Worm (Caenorhabditis elegans) whole organism, young adult: Measurements from ENCODE around the gene Y69E1A.4.

Experiments used
- B0019.2 ChIP-seq: fragments of 200-800 bp; sonication (Bioruptor generic); conservative IDR thresholded peaks from 2 replicates; pipeline ENCODE4 v1.3.6; 2022; ENCODE audit warnings: missing genetic modification reagents, missing genetic modification characterization, missing compliant biosample characterization
- F33H1.4 ChIP-seq: fragments of 200-800 bp; sonication (Bioruptor generic); IDR thresholded peaks from 2 replicates; pipeline ENCODE4 v1.3.6; 2022; ENCODE audit warnings: missing genetic modification reagents, missing genetic modification characterization, missing compliant biosample characterization
- F39B2.1 ChIP-seq: fragments of 200-800 bp; sonication (Bioruptor generic); IDR thresholded peaks from 2 replicates; pipeline ENCODE4 v1.3.6; 2022; ENCODE audit warnings: missing genetic modification reagents, missing genetic modification characterization, missing compliant biosample characterization
- K11D2.4 ChIP-seq: fragments of 200-800 bp; sonication (Bioruptor generic); IDR thresholded peaks from 2 replicates; pipeline ENCODE4 v1.3.6; 2022; ENCODE audit warnings: missing genetic modification reagents, missing genetic modification characterization, missing compliant biosample characterization
- K12H6.12 ChIP-seq: fragments of 200-800 bp; sonication (Bioruptor generic); optimal IDR thresholded peaks from 2 replicates; lab custom pipeline; 2018; ENCODE audit warnings: mild to moderate bottlenecking, missing genetic modification characterization, missing compliant biosample characterization
- Y79H2A.3 ChIP-seq: fragments of 200-800 bp; sonication (Bioruptor generic); conservative IDR thresholded peaks from 2 replicates; pipeline ENCODE4 v1.3.6; 2022; ENCODE audit warnings: missing genetic modification reagents, missing genetic modification characterization, missing compliant biosample characterization
- aptf-3 ChIP-seq: fragments of 200-800 bp; sonication (Bioruptor generic); IDR thresholded peaks from 2 replicates; pipeline ENCODE4 v1.3.6; 2022; ENCODE audit warnings: missing genetic modification characterization, missing compliant biosample characterization
- bed-1 ChIP-seq: fragments of 200-800 bp; sonication (Bioruptor generic); IDR thresholded peaks from 2 replicates; pipeline ENCODE4 v1.3.6; 2022; ENCODE audit warnings: missing genetic modification reagents, missing genetic modification characterization, missing compliant biosample characterization
- bed-2 ChIP-seq: fragments of 200-800 bp; sonication (Bioruptor generic); IDR thresholded peaks from 2 replicates; pipeline ENCODE4 v1.3.6; 2022; ENCODE audit warnings: missing genetic modification reagents, missing genetic modification characterization, missing compliant biosample characterization
- cebp-2 ChIP-seq: fragments of 200-800 bp; sonication (Bioruptor generic); IDR thresholded peaks from 2 replicates; pipeline ENCODE4 v1.3.6; 2022; ENCODE audit warnings: missing genetic modification characterization, missing compliant biosample characterization
- ceh-100 ChIP-seq: fragments of 200-800 bp; sonication (Bioruptor generic); IDR thresholded peaks from 2 replicates; pipeline ENCODE4 v1.3.6; 2022; ENCODE audit warnings: missing genetic modification reagents, missing genetic modification characterization, missing compliant biosample characterization
- ceh-91 ChIP-seq: fragments of 200-800 bp; sonication (Bioruptor generic); IDR thresholded peaks from 2 replicates; pipeline ENCODE4 v1.3.6; 2022; ENCODE audit warnings: missing genetic modification reagents, missing genetic modification characterization, missing compliant biosample characterization
- dpff-1 ChIP-seq: sonication (generic microtip); optimal IDR thresholded peaks from 2 replicates; lab custom pipeline; 2017; ENCODE audit warnings: mild to moderate bottlenecking, missing genetic modification characterization, missing compliant biosample characterization
- ekl-4 ChIP-seq: fragments of 200-800 bp; sonication (Bioruptor generic); IDR thresholded peaks from 2 replicates; pipeline ENCODE4 v1.3.6; 2022; ENCODE audit warnings: missing genetic modification reagents, missing genetic modification characterization, missing compliant biosample characterization
- fkh-3 ChIP-seq: sonication (generic microtip); optimal IDR thresholded peaks from 2 replicates; lab custom pipeline; 2016; ENCODE audit warnings: mild to moderate bottlenecking, missing genetic modification characterization, missing compliant biosample characterization
- him-1 ChIP-seq: sonication (generic microtip); optimal IDR thresholded peaks from 2 replicates; lab custom pipeline; 2016; ENCODE audit warnings: missing genotype, missing genetic modification reagents, missing genetic modification characterization, missing compliant biosample characterization
- hlh-12 ChIP-seq: sonication (generic microtip); optimal IDR thresholded peaks from 2 replicates; lab custom pipeline; 2016; ENCODE audit warnings: missing genetic modification characterization, missing compliant biosample characterization
- hmg-1.2 ChIP-seq: fragments of 200-800 bp; sonication (Bioruptor generic); IDR thresholded peaks from 2 replicates; pipeline ENCODE4 v1.3.6; 2022; ENCODE audit warnings: missing genetic modification reagents, missing genetic modification characterization, missing compliant biosample characterization
- hrde-1 ChIP-seq: sonication (generic microtip); optimal IDR thresholded peaks from 2 replicates; lab custom pipeline; 2016; ENCODE audit warnings: missing genetic modification characterization, mild to moderate bottlenecking, missing compliant biosample characterization, moderate library complexity, missing genotype, missing genetic modification reagents, borderline replicate concordance
- hsf-1 ChIP-seq: fragments of 200-800 bp; sonication (Bioruptor generic); IDR thresholded peaks from 2 replicates; pipeline ENCODE4 v1.3.6; 2022; ENCODE audit warnings: missing genetic modification reagents, missing genetic modification characterization, missing compliant biosample characterization
- let-526 ChIP-seq: fragments of 200-800 bp; sonication (Bioruptor generic); IDR thresholded peaks from 2 replicates; pipeline ENCODE4 v1.3.6; 2022; ENCODE audit warnings: missing genetic modification reagents, missing genetic modification characterization, missing compliant biosample characterization
- lin-35 ChIP-seq, 3 experiments: fragments of 150-350 bp in 2 of 3; sonication (generic microtip) in 1 of 3; optimal IDR thresholded peaks; 2 replicates each; lab custom pipeline; 2014 to 2018; ENCODE audit warnings: missing biosample characterization in 3 of 3, missing genetic modification characterization in 3 of 3, missing genetic modification reagents in 3 of 3
- lin-54 ChIP-seq: fragments of 200-800 bp; sonication (Bioruptor generic); optimal IDR thresholded peaks from 2 replicates; lab custom pipeline; 2018; ENCODE audit warnings: mild to moderate bottlenecking, missing genetic modification characterization, missing compliant biosample characterization
- lsl-1 ChIP-seq: fragments of 200-800 bp; sonication (Bioruptor generic); optimal IDR thresholded peaks from 2 replicates; lab custom pipeline; 2018; ENCODE audit warnings: mild to moderate bottlenecking, missing genetic modification characterization, moderate library complexity, missing compliant biosample characterization
- madf-8 ChIP-seq: fragments of 200-800 bp; sonication (Bioruptor generic); conservative IDR thresholded peaks from 2 replicates; pipeline ENCODE4 v1.3.6; 2022; ENCODE audit warnings: missing genetic modification reagents, missing genetic modification characterization, missing compliant biosample characterization
- mcd-1 ChIP-seq: fragments of 200-800 bp; sonication (Bioruptor generic); IDR thresholded peaks from 2 replicates; pipeline ENCODE4 v1.3.6; 2022; ENCODE audit warnings: missing genetic modification reagents, missing genetic modification characterization, missing compliant biosample characterization
- mes-4 ChIP-seq: sonication (generic microtip); optimal IDR thresholded peaks from 2 replicates; lab custom pipeline; 2016; ENCODE audit warnings: missing genotype, missing genetic modification characterization, missing compliant biosample characterization
- mxl-1 ChIP-seq: sonication (generic microtip); optimal IDR thresholded peaks from 2 replicates; lab custom pipeline; 2016; ENCODE audit warnings: missing genetic modification characterization, missing compliant biosample characterization
- nfya-1 ChIP-seq: sonication (generic microtip); optimal IDR thresholded peaks from 2 replicates; lab custom pipeline; 2017; ENCODE audit warnings: antibody characterized with exemption, missing compliant biosample characterization, missing genetic modification characterization, borderline replicate concordance; ENCODE audit not compliant: insufficient read depth
- nfya-2 ChIP-seq: fragments of 200-800 bp; sonication (Bioruptor generic); IDR thresholded peaks from 2 replicates; pipeline ENCODE4 v1.3.6; 2022; ENCODE audit warnings: missing genetic modification reagents, missing genetic modification characterization, missing compliant biosample characterization
- nhr-27 ChIP-seq: fragments of 200-800 bp; sonication (Bioruptor generic); optimal IDR thresholded peaks from 2 replicates; lab custom pipeline; 2018; ENCODE audit warnings: mild to moderate bottlenecking, missing genetic modification characterization, moderate library complexity, missing compliant biosample characterization
- nhr-80 ChIP-seq: sonication (generic microtip); optimal IDR thresholded peaks from 2 replicates; lab custom pipeline; 2016; ENCODE audit warnings: missing genetic modification characterization, missing compliant biosample characterization
- nhr-90 ChIP-seq: sonication (generic microtip); optimal IDR thresholded peaks from 2 replicates; lab custom pipeline; 2016; ENCODE audit warnings: missing genotype, mild to moderate bottlenecking, missing genetic modification characterization, missing compliant biosample characterization
- pbrm-1 ChIP-seq: fragments of 200-800 bp; sonication (Bioruptor generic); IDR thresholded peaks from 2 replicates; pipeline ENCODE4 v1.3.6; 2022; ENCODE audit warnings: missing genetic modification reagents, missing genetic modification characterization, missing compliant biosample characterization
- pha-4 ChIP-seq: fragments of 150-350 bp; sonication (generic microtip); optimal IDR thresholded peaks from 2 replicates; lab custom pipeline; 2014; ENCODE audit warnings: missing biosample characterization, missing genetic modification reagents, missing genetic modification characterization
- rpc-1 ChIP-seq, 2 experiments: fragments of 150-350 bp in 1 of 2; sonication (generic microtip) in 1 of 2; optimal IDR thresholded peaks; 2 replicates each; lab custom pipeline; 2014 to 2018; ENCODE audit warnings: missing biosample characterization in 1 of 2, missing genetic modification characterization in 1 of 2, missing genetic modification reagents in 1 of 2, missing genotype in 1 of 2
- snpc-3.4 ChIP-seq: sonication (generic microtip); optimal IDR thresholded peaks from 2 replicates; lab custom pipeline; 2017; ENCODE audit warnings: missing genetic modification characterization, mild to moderate bottlenecking, missing compliant biosample characterization, antibody characterized with exemption, moderate library complexity, missing genotype, missing genetic modification reagents
- somi-1 ChIP-seq: fragments of 200-800 bp; sonication (Bioruptor generic); optimal IDR thresholded peaks from 2 replicates; lab custom pipeline; 2018; ENCODE audit warnings: mild to moderate bottlenecking, missing genetic modification characterization, missing compliant biosample characterization
- unc-130 ChIP-seq: sonication (generic microtip); optimal IDR thresholded peaks from 2 replicates; lab custom pipeline; 2016; ENCODE audit warnings: missing genetic modification reagents, missing genetic modification characterization, missing compliant biosample characterization
- xnd-1 ChIP-seq: sonication (generic microtip); optimal IDR thresholded peaks from 2 replicates; lab custom pipeline; 2016; ENCODE audit warnings: missing genotype, missing genetic modification reagents, missing genetic modification characterization, missing compliant biosample characterization
- zim-3 ChIP-seq: sonication (generic microtip); optimal IDR thresholded peaks from 2 replicates; lab custom pipeline; 2017; ENCODE audit warnings: mild to moderate bottlenecking, missing genetic modification characterization, moderate library complexity, missing compliant biosample characterization
- ztf-18 ChIP-seq: sonication (generic microtip); optimal IDR thresholded peaks from 2 replicates; lab custom pipeline; 2016; ENCODE audit warnings: missing genotype, mild to moderate bottlenecking, missing genetic modification characterization, missing compliant biosample characterization
- ztf-25 ChIP-seq: fragments of 200-800 bp; sonication (Bioruptor generic); IDR thresholded peaks from 2 replicates; pipeline ENCODE4 v1.3.6; 2022; ENCODE audit warnings: missing genetic modification reagents, missing genetic modification characterization, missing compliant biosample characterization
- ztf-26 ChIP-seq: sonication (generic microtip); optimal IDR thresholded peaks from 2 replicates; lab custom pipeline; 2017; ENCODE audit warnings: missing genetic modification characterization, missing compliant biosample characterization
- ztf-3 ChIP-seq: fragments of 200-800 bp; sonication (Bioruptor generic); optimal IDR thresholded peaks from 2 replicates; lab custom pipeline; 2018; ENCODE audit warnings: mild to moderate bottlenecking, missing genetic modification characterization, missing compliant biosample characterization
- ztf-6 ChIP-seq: fragments of 200-800 bp; sonication (Bioruptor generic); IDR thresholded peaks from 2 replicates; pipeline ENCODE4 v1.3.6; 2022; ENCODE audit warnings: missing genetic modification reagents, missing genetic modification characterization, missing compliant biosample characterization

Y69E1A.4 gene

ce11 chrIV:10980628-10981027 is 25.6 kb downstream of the Y69E1A.4 start (continued):
- peak; percentile 46; the same call in 1 of the 2 replicates for TF ChIP-seq hmg-1.2 (GFP tag; lab: Robert Waterston, UW)
- TF ChIP-seq ztf-3: no peak
- no peak for TF ChIP-seq K12H6.12
- no peak for TF ChIP-seq nfya-1 (tag; lab: Kevin White, UChicago)
- no peak for TF ChIP-seq madf-8 (GFP tag; lab: Robert Waterston, UW)
- peak; percentile 83 for TF ChIP-seq hsf-1
- no peak for TF ChIP-seq mcd-1
- TF ChIP-seq pha-4: no peak
- no peak for TF ChIP-seq snpc-3.4 (tag; lab: Kevin White, UChicago)
- peak; percentile 24 for TF ChIP-seq rpc-1 (optimal IDR thresholded peaks at IDR 0.05; lab: Kevin White, UChicago)
- no peak for TF ChIP-seq rpc-1 (tag; optimal IDR thresholded peaks at IDR 0.05; lab: Kevin White, UChicago)

ce11 chrIV:10981761-10982160 is 26.7 kb downstream of the Y69E1A.4 start, which contains the start of gene Y43E12A.2:
TSS of gene Y43E12A.2 (plus strand) at chrIV:10982061.
- no peak for TF ChIP-seq K11D2.4 (GFP tag; lab: Robert Waterston, UW)
- no peak for TF ChIP-seq F39B2.1 (GFP tag; lab: Robert Waterston, UW)
- no peak for TF ChIP-seq hlh-12 (tag; lab: Kevin White, UChicago)
- TF ChIP-seq let-526 (GFP tag; lab: Robert Waterston, UW): no peak
- TF ChIP-seq somi-1: no peak
- TF ChIP-seq bed-1 (GFP tag; lab: Robert Waterston, UW): no peak
- no peak for TF ChIP-seq mxl-1
- no peak for TF ChIP-seq B0019.2
- no peak for TF ChIP-seq F33H1.4
- no peak for TF ChIP-seq ceh-100 (GFP tag; lab: Robert Waterston, UW)
- no peak for TF ChIP-seq unc-130 (GFP tag; lab: Kevin White, UChicago)
- no peak for TF ChIP-seq ztf-6
- TF ChIP-seq dpff-1 (tag; lab: Kevin White, UChicago): no peak
- no peak for TF ChIP-seq lsl-1 (GFP tag; lab: Kevin White, UChicago)

- TF ChIP-seq cebp-2 (GFP tag; lab: Robert Waterston, UW) (no peak), aptf-3 (GFP tag; lab: Robert Waterston, UW) (no peak), fkh-3 (tag; lab: Kevin White, UChicago) (no peak), ztf-26 (tag; lab: Kevin White, UChicago) (no peak), hmg-1.2 (GFP tag; lab: Robert Waterston, UW) (peak; percentile 18; the same call in 1 of the 2 replicates), lsl-1 (GFP tag; lab: Kevin White, UChicago) (peak; percentile 84), dpff-1 (tag; lab: Kevin White, UChicago) (no peak), ztf-18 (no peak), nhr-27 (tag; lab: Kevin White, UChicago) (no peak), hsf-1 (0 out of 2 replicates have a peak, but pooled peaks have one; percentile 31), lin-35 (GFP tag; optimal IDR thresholded peaks at IDR 0.05; lab: Kevin White, UChicago) (no peak), somi-1 (no peak), pha-4 (no peak), hrde-1 (no peak), mes-4 (tag; lab: Kevin White, UChicago) (no peak), bed-2 (GFP tag; lab: Robert Waterston, UW) (no peak), zim-3 (tag; lab: Kevin White, UChicago) (no peak), Y79H2A.3 (GFP tag; lab: Robert Waterston, UW) (no peak), pbrm-1 (GFP tag; lab: Robert Waterston, UW) (no peak), lin-54 (GFP tag; lab: Kevin White, UChicago) (no peak), ztf-25 (no peak), B0019.2 (no peak), nfya-2 (GFP tag; lab: Robert Waterston, UW) (no peak), nhr-80 (tag; lab: Kevin White, UChicago) (no peak), him-1 (tag; lab: Kevin White, UChicago) (no peak), ceh-100 (GFP tag; lab: Robert Waterston, UW) (no peak; the same call in 1 of the 2 replicates), nhr-90 (tag; lab: Kevin White, UChicago) (no peak), ekl-4 (GFP tag; lab: Robert Waterston, UW) (no peak), ceh-91 (GFP tag; lab: Robert Waterston, UW) (peak; percentile 69), F33H1.4 (peak; percentile 71), xnd-1 (tag; lab: Kevin White, UChicago) (peak; percentile 84)
Measured at ce11 chrIV:10985568-10986035, 30.5 kb downstream of the Y69E1A.4 start, which contains the start of gene cyb-2.1. TSS of gene cyb-2.1 (plus strand) at chrIV:10985985.
